Worm (Caenorhabditis elegans) whole organism, L1 larva: ENCODE measurements around the gene F17A9.4.

Experiments used
- ama-1 ChIP-seq: fragments of 150-350 bp; optimal IDR thresholded peaks from 2 replicates; lab custom pipeline; 2014
- ceh-90 ChIP-seq: sonication (generic microtip); optimal IDR thresholded peaks from 2 replicates; lab custom pipeline; 2016; ENCODE audit warnings: missing genetic modification characterization, missing compliant biosample characterization
- fkh-4 ChIP-seq: sonication (generic microtip); optimal IDR thresholded peaks from 2 replicates; lab custom pipeline; 2016; ENCODE audit warnings: missing compliant biosample characterization, missing genetic modification characterization, borderline replicate concordance
- lin-35 ChIP-seq, 2 experiments: fragments of 150-350 bp; optimal IDR thresholded peaks; 2 replicates each; lab custom pipeline; 2014; ENCODE audit warnings: missing biosample characterization in 2 of 2, missing genetic modification characterization in 2 of 2, missing genetic modification reagents in 2 of 2
- lin-39 ChIP-seq: fragments of 150-350 bp; optimal IDR thresholded peaks from 2 replicates; lab custom pipeline; 2014; ENCODE audit warnings: missing biosample characterization, missing genetic modification reagents, missing genetic modification characterization
- nhr-11 ChIP-seq: fragments of 150-350 bp; optimal IDR thresholded peaks from 2 replicates; lab custom pipeline; 2014; ENCODE audit warnings: missing biosample characterization, missing genetic modification characterization
- nhr-77 ChIP-seq: fragments of 150-350 bp; optimal IDR thresholded peaks from 2 replicates; lab custom pipeline; 2014; ENCODE audit warnings: missing biosample characterization, missing genetic modification characterization
- zag-1 ChIP-seq: fragments of 150-350 bp; optimal IDR thresholded peaks from 2 replicates; lab custom pipeline; 2014; ENCODE audit warnings: missing biosample characterization, missing genetic modification characterization

- TF ChIP-seq nhr-77 (tag; lab: Kevin White, UChicago) (no peak), lin-35 (GFP tag; optimal IDR thresholded peaks at IDR 0.05; lab: Kevin White, UChicago) (no peak), fkh-4 (tag; lab: Kevin White, UChicago) (no peak), ama-1 (lab: Kevin White, UChicago) (no peak), lin-39 (tag; lab: Kevin White, UChicago) (no peak), zag-1 (no peak), ceh-90 (tag; lab: Kevin White, UChicago) (no peak), nhr-11 (tag; lab: Kevin White, UChicago) (no peak)
Observed at ce11 chrV:6063330-6063729, 47.1 kb downstream of the F17A9.4 start, which contains the start of gene Y38A10A.2.
